Fruit fly (Drosophila melanogaster): ENCODE measurements around the gene Bin1.

Gene Bin1

DNA sequence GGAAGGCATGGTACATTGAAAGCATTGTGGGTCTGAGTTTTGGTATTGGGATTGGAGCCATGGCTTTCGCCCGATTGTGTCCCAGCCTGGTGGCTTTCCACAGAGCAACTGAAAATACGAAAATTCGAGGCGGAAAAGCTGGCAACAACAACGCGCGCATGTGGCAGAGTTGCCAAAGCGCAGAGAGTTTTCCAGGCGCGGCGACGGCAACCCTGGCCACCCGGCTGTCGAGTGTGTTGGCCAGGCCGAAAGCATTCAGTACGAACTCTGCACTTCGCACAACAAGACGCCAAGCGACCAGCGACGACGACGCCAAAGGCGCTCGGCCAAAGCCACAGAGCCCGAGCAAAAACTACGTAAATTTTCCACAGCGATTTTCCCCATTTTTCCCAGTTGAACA lies 36.4 kb upstream of the Bin1 start:
- TF ChIP-seq HHEX (GFP tag; optimal IDR thresholded peaks at IDR 0.05) (peak; percentile 2), pros (GFP tag; optimal IDR thresholded peaks at IDR 0.05) (no peak), Nf-YC (tag; optimal IDR thresholded peaks at IDR 0.05) (peak; percentile 6), bigmax (GFP tag; optimal IDR thresholded peaks at IDR 0.05) (no peak), bsh (GFP tag; optimal IDR thresholded peaks at IDR 0.05) (no peak), CG13894 (tag; optimal IDR thresholded peaks at IDR 0.05) (peak; percentile 73), grn (GFP tag; optimal IDR thresholded peaks at IDR 0.05) (no peak), CG8290 (GFP tag; optimal IDR thresholded peaks at IDR 0.05) (no peak), CG8290 (tag; optimal IDR thresholded peaks at IDR 0.05) (peak in 1 of 2 experiments; percentile 52), Optix (GFP tag; IDR thresholded peaks at IDR 0.05) (no peak), CG10979 (tag; optimal IDR thresholded peaks at IDR 0.05) (no peak), pb (GFP tag; optimal IDR thresholded peaks at IDR 0.05) (peak; percentile 1), insv (GFP tag; optimal IDR thresholded peaks at IDR 0.05) (no peak), CG14965 (GFP tag; optimal IDR thresholded peaks at IDR 0.05; ENCODE audit: borderline replicate concordance) (no peak), CG13424 (tag; optimal IDR thresholded peaks at IDR 0.05) (no peak), NC2β (GFP tag; optimal IDR thresholded peaks at IDR 0.05) (no peak), CG11504 (tag; optimal IDR thresholded peaks at IDR 0.05) (peak; percentile 43), CG3281 (GFP tag; optimal IDR thresholded peaks at IDR 0.05) (peak; percentile 0), inv (GFP tag; IDR thresholded peaks at IDR 0.05; ENCODE audit: partially characterized antibody) (no peak), Jarid2 (GFP tag; optimal IDR thresholded peaks at IDR 0.05) (peak; percentile 62), Fer3 (tag; optimal IDR thresholded peaks at IDR 0.05) (no peak), Hand (GFP tag; optimal IDR thresholded peaks at IDR 0.05) (peak; percentile 13), sens (GFP tag) (no peak), btn (GFP tag; optimal IDR thresholded peaks at IDR 0.05) (no peak), ewg (GFP tag; optimal IDR thresholded peaks at IDR 0.05) (peak; percentile 81), CTCF (GFP tag; optimal IDR thresholded peaks at IDR 0.05) (no peak), trem (tag; optimal IDR thresholded peaks at IDR 0.05) (no peak), CG13287 (GFP tag; IDR thresholded peaks at IDR 0.05; ENCODE audit: partially characterized antibody) (no peak), Med (GFP tag) (peak; percentile 77), CG5180 (GFP tag; optimal IDR thresholded peaks at IDR 0.05) (peak; percentile 77), CG6654 (GFP tag; optimal IDR thresholded peaks at IDR 0.05) (no peak), usp (GFP tag; optimal IDR thresholded peaks at IDR 0.05) (no peak), twi (tag; optimal IDR thresholded peaks at IDR 0.05) (no peak), BEAF-32 (GFP tag; optimal IDR thresholded peaks at IDR 0.05) (no peak), cwo (GFP tag; optimal IDR thresholded peaks at IDR 0.05) (no peak), CG14050 (GFP tag; IDR thresholded peaks at IDR 0.05) (no peak), lab (GFP tag; optimal IDR thresholded peaks at IDR 0.05) (peak; percentile 37), Aef1 (GFP tag; IDR thresholded peaks at IDR 0.05) (no peak), mirr (GFP tag; optimal IDR thresholded peaks at IDR 0.05) (peak; percentile 2), D (optimal IDR thresholded peaks at IDR 0.05) (no peak), D (GFP tag; optimal IDR thresholded peaks at IDR 0.05) (no peak), Hmr (GFP tag; optimal IDR thresholded peaks at IDR 0.05) (peak; percentile 13), her (GFP tag; optimal IDR thresholded peaks at IDR 0.05) (peak; percentile 30), Fer1 (GFP tag; optimal IDR thresholded peaks at IDR 0.05) (peak; percentile 42), CG10543 (GFP tag; optimal IDR thresholded peaks at IDR 0.05) (peak; percentile 78), pzg (GFP tag; optimal IDR thresholded peaks at IDR 0.05) (peak; percentile 32), repo (GFP tag; optimal IDR thresholded peaks at IDR 0.05) (peak; percentile 7), CG12219 (GFP tag; optimal IDR thresholded peaks at IDR 0.05) (no peak), bowl (GFP tag; IDR thresholded peaks at IDR 0.05) (no peak), abd-A (tag; optimal IDR thresholded peaks at IDR 0.05) (peak; percentile 64), CG18599 (GFP tag; optimal IDR thresholded peaks at IDR 0.05) (peak; percentile 57)
